Worm (Caenorhabditis elegans): ENCODE results near the gene math-45.

Gene math-45

DNA sequence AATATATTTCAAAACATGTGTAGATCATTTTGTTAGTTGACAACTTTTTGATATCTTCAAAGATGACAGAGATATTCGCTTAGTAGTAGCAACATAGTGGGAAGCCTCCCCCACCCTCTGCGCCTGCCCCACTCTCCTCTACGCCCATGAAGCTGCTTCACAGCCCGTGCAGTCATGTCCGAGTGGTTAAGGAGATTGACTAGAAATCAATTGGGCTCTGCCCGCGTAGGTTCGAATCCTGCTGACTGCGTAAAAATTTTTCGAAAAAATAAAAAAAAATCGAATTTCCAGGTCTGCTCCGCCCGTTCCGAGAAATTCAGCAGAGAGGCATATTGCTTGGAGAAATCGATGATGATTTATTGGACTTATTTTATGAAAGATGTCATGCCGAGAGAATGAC is 2.6 kb upstream of the math-45 start:
- TF ChIP-seq him-1 (tag; optimal IDR thresholded peaks at IDR 0.05) (peak; percentile 56), dao-5 (tag; optimal IDR thresholded peaks at IDR 0.05) (no peak)

DNA sequence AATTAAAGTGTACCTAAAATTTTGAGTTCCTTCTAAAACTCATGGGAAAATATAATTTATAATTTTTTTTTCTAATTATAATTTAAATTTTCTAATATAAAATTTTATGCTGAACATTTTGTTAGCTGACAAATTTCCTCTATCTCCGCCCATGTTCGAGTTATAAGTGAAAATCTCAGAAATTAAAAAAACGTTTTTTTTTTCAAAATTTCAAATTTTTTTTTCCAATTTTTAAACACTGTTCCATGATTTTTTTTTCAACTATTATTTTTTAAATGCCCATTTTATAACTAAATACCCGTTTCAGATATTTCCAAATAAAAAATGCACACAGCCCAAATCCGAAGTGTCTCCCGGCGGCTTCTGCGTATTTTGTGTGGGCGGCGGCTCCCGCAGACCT is 1.7 kb upstream of the math-45 start, which contains the start of gene Y51H7BR.8:
Gene Y51H7BR.8 (plus strand): TSS at position 301 of the 400 bp plus-strand sequence.
- TF ChIP-seq W03F9.2 (tag; optimal IDR thresholded peaks at IDR 0.05): no peak
- no peak for TF ChIP-seq him-1 (tag; optimal IDR thresholded peaks at IDR 0.05)
- TF ChIP-seq dao-5 (tag; optimal IDR thresholded peaks at IDR 0.05): no peak

- TF ChIP-seq dao-5 (tag; optimal IDR thresholded peaks at IDR 0.05): no peak
- no peak for TF ChIP-seq him-1 (tag; optimal IDR thresholded peaks at IDR 0.05)
- no peak for TF ChIP-seq W03F9.2 (tag; optimal IDR thresholded peaks at IDR 0.05)
These were observed 13.0 kb downstream of the math-45 start, which contains the start of gene fdgt-1 for ce11 chrII:1504266-1504665. TSS of gene fdgt-1 (plus strand) at chrII:1504566.

ce11 chrII:1503663-1504062 is 13.6 kb downstream of the math-45 start:
- TF ChIP-seq him-1 (tag; optimal IDR thresholded peaks at IDR 0.05): no peak
- no peak for TF ChIP-seq W03F9.2 (tag; optimal IDR thresholded peaks at IDR 0.05)
- no peak for TF ChIP-seq dao-5 (tag; optimal IDR thresholded peaks at IDR 0.05)

DNA sequence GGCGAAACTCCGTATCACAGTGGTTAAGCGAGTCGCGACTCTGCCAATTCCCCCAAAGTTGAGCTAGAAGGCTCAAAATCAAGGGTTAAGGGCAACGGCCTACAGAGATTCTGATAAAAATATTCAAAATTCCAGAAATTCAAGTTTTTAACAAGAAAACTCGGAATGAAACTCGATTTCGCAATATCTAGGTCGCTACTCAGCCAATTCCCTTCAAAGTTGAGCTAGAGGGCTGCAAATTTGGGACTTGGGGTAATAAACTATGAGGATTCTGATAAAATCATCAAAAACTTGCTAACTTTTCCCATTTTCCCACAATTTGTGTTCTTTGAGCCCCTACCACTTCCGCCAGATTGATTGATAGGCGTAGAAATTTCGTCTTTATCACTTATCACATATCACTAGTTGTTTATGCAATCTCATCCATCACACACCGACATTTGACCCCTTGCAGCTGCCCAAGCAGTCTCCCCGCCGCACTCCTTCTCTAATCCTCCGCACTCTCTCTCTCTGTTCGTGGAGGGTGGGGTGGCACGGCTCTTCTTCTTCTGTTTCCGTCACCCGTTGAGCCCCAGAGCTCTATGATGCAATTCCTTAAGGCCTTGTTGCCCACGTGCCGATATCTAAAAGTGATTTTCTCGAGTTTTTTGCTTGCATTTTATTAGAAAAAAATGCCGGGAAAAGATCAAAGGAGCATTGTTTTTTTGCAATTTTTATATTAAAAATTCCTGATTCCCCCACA is 15.5 kb downstream of the math-45 start:
- TF ChIP-seq dao-5 (tag; optimal IDR thresholded peaks at IDR 0.05) (no peak), him-1 (tag; optimal IDR thresholded peaks at IDR 0.05) (no peak)

- TF ChIP-seq him-1 (tag; optimal IDR thresholded peaks at IDR 0.05): no peak
- no peak for TF ChIP-seq dao-5 (tag; optimal IDR thresholded peaks at IDR 0.05)
- no peak for TF ChIP-seq W03F9.2 (tag; optimal IDR thresholded peaks at IDR 0.05)
These were observed 16.3 kb downstream of the math-45 start for ce11 chrII:1500959-1501358.

ce11 chrII:1500286-1500840 is 16.9 kb downstream of the math-45 start, which contains the start of gene emc-1:
TSS of gene emc-1 (minus strand) at chrII:1500330.
- TF ChIP-seq dao-5 (tag; optimal IDR thresholded peaks at IDR 0.05) (no peak), W03F9.2 (tag; optimal IDR thresholded peaks at IDR 0.05) (no peak), him-1 (tag; optimal IDR thresholded peaks at IDR 0.05) (no peak)

DNA sequence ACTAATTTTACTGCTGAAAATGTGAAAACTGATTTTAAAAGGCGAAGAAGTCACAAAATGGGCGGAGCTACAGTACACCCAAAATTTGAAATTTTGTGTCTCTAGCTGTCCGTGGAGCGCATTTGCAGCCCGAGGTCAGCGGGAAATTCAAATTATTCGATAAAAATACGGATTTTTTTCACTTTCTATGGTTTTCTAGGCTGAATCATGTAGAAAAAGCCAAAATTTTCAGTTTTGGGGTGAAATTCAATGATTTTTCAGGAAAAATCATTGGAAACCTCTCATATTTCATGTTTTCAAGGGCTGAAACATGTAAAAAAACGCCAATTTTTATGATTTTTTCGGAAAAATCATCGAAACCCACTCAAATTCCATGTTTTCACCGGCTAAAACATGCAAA is 26.4 kb downstream of the math-45 start:
- no peak for TF ChIP-seq him-1 (tag; optimal IDR thresholded peaks at IDR 0.05)
- no peak for TF ChIP-seq dao-5 (tag; optimal IDR thresholded peaks at IDR 0.05)
- no peak for TF ChIP-seq W03F9.2 (tag; optimal IDR thresholded peaks at IDR 0.05)

- TF ChIP-seq W03F9.2 (tag; optimal IDR thresholded peaks at IDR 0.05) (no peak), him-1 (tag; optimal IDR thresholded peaks at IDR 0.05) (no peak), dao-5 (tag; optimal IDR thresholded peaks at IDR 0.05) (no peak)
These were observed 34.8 kb downstream of the math-45 start for ce11 chrII:1482419-1482818.

DNA sequence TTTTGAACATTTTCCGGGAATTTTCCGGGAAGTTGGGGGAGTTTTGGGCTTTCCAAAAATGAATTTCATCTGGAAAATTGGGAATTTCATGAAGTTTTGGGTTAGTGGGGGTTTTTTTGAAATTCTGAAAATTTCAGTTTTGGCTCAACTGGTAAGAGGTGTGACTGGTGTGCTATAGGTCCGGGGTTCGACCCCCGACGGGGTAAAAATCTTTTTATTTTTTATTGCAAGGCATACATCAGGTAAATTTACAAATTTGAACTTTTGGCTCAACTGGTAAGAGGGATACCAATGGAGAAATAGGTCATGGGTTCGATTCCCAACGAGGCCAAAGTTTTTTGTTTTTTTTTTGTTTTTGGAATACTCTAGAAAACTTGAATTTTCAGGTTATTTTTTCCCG is 35.6 kb downstream of the math-45 start:
- no peak for TF ChIP-seq W03F9.2 (tag; optimal IDR thresholded peaks at IDR 0.05)
- no peak for TF ChIP-seq dao-5 (tag; optimal IDR thresholded peaks at IDR 0.05)
- no peak for TF ChIP-seq him-1 (tag; optimal IDR thresholded peaks at IDR 0.05)

DNA sequence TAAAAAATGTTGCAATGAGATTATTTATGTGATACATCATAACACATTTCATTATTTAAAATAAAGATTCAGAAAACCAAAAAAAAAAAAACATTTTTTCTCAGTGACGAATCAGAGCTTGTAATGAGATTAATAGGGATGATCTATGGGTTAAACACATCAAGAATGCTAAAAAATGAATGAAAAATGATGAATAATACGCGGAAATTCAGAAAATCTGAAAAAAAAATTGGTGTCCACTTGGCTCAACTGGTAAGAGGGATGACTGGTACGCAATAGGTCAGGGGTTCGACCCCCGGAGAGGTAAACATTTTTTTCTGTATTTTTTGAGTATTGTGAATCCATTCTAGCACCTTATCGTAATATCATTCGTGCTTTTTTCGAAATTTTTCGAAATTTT is 38.7 kb downstream of the math-45 start:
- TF ChIP-seq him-1 (tag; optimal IDR thresholded peaks at IDR 0.05) (no peak), W03F9.2 (tag; optimal IDR thresholded peaks at IDR 0.05) (no peak), dao-5 (tag; optimal IDR thresholded peaks at IDR 0.05) (no peak)

- no peak for TF ChIP-seq dao-5 (tag; optimal IDR thresholded peaks at IDR 0.05)
- TF ChIP-seq W03F9.2 (tag; optimal IDR thresholded peaks at IDR 0.05): no peak
- no peak for TF ChIP-seq him-1 (tag; optimal IDR thresholded peaks at IDR 0.05)
These were observed 39.3 kb downstream of the math-45 start for ce11 chrII:1477975-1478374.

DNA sequence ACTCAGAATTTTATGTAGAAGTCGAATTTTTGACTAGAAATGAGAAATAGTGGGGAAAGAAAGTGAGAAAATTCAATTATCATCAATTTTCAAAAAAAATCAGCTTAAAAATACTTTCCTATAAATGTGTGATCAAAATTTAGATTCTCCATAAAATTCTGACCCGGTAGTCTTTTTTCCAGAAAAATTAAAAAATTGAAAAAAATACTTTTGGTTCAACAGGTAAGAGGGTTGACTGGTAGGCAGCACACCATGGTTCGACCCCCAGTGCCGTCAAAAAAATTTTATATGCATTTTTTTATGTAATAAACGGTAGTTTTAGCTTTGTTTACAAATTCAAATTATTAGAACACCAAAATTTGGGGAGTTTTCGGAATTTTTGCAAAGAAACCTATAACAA is 40.0 kb downstream of the math-45 start:
- TF ChIP-seq W03F9.2 (tag; optimal IDR thresholded peaks at IDR 0.05): no peak
- no peak for TF ChIP-seq dao-5 (tag; optimal IDR thresholded peaks at IDR 0.05)
- no peak for TF ChIP-seq him-1 (tag; optimal IDR thresholded peaks at IDR 0.05)

DNA sequence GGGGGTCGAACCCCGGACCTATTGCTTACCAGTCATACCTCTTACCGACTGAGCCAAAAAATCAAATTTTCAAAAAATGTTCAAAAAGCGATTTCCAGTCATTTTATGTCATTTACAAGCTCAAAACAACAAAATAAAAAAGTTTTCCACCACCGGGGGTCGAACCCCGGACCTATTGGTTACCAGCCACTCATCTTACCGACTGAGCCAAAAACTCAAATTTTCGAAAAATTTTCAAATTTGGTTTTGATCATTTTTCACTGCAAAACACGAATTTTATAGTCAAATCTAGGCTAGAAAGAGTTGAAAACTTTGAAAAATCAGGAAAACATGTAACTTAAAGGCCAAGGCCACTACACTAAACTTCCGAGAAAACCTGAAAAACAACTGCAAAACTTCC is 41.2 kb downstream of the math-45 start:
- no peak for TF ChIP-seq dao-5 (tag; optimal IDR thresholded peaks at IDR 0.05)
- no peak for TF ChIP-seq him-1 (tag; optimal IDR thresholded peaks at IDR 0.05)
- TF ChIP-seq W03F9.2 (tag; optimal IDR thresholded peaks at IDR 0.05): no peak

- TF ChIP-seq W03F9.2 (tag; optimal IDR thresholded peaks at IDR 0.05) (no peak), dao-5 (tag; optimal IDR thresholded peaks at IDR 0.05) (no peak), him-1 (tag; optimal IDR thresholded peaks at IDR 0.05) (no peak)
These were observed 41.9 kb downstream of the math-45 start for ce11 chrII:1475328-1475727.

Measured in whole organism, L4/young adult.